Fruit fly (Drosophila melanogaster) whole organism, embryonic: Measurements from ENCODE around the gene cysu.

Experiments
- B-H1 ChIP-seq: fragments of 200-800 bp; sonication (Bioruptor generic); IDR thresholded peaks from 3 replicates; pipeline ENCODE4 v1.3.6; 2022; ENCODE audit warnings: missing biosample characterization, missing genetic modification characterization
- BtbVII ChIP-seq: fragments of 200-800 bp; sonication (Bioruptor generic); optimal IDR thresholded peaks from 3 replicates; lab custom pipeline; 2017; ENCODE audit warnings: missing biosample characterization, mild to moderate bottlenecking, missing genetic modification characterization
- CG10147 ChIP-seq: fragments of 200-800 bp; sonication (Bioruptor generic); optimal IDR thresholded peaks from 2 replicates; lab custom pipeline; 2019; ENCODE audit warnings: missing biosample characterization, mild to moderate bottlenecking, missing genetic modification characterization, moderate library complexity
- CG10274 ChIP-seq: fragments of 200-800 bp; sonication (Bioruptor generic); optimal IDR thresholded peaks from 3 replicates; lab custom pipeline; 2017; ENCODE audit warnings: missing biosample characterization, mild to moderate bottlenecking, missing genetic modification characterization
- CG13296 ChIP-seq: fragments of 200-800 bp; sonication (Bioruptor generic); optimal IDR thresholded peaks from 3 replicates; lab custom pipeline; 2018; ENCODE audit warnings: missing biosample characterization, mild to moderate bottlenecking, missing genetic modification characterization
- CG13624 ChIP-seq: fragments of 200-800 bp; sonication (Bioruptor generic); optimal IDR thresholded peaks from 2 replicates; lab custom pipeline; 2016; ENCODE audit warnings: missing biosample characterization, missing genetic modification characterization
- CG16813 ChIP-seq: fragments of 200-800 bp; sonication (Bioruptor generic); IDR thresholded peaks from 3 replicates; pipeline ENCODE4 v1.3.6; 2022; ENCODE audit warnings: missing biosample characterization, missing genetic modification characterization; ENCODE audit not compliant: partially characterized antibody
- CG17328 ChIP-seq: fragments of 200-800 bp; sonication (Bioruptor generic); IDR thresholded peaks from 2 replicates; pipeline ENCODE4 v1.3.6; 2022; ENCODE audit warnings: missing biosample characterization, missing genetic modification characterization
- CG17612 ChIP-seq: fragments of 200-800 bp; sonication (Bioruptor generic); IDR thresholded peaks from 2 replicates; pipeline ENCODE4 v1.3.6; 2022; ENCODE audit warnings: missing biosample characterization, missing genetic modification characterization
- CG17912 ChIP-seq: fragments of 200-800 bp; sonication (Bioruptor generic); optimal IDR thresholded peaks from 2 replicates; lab custom pipeline; 2018; ENCODE audit warnings: missing biosample characterization, mild to moderate bottlenecking, missing genetic modification characterization
- CG1792 ChIP-seq: fragments of 200-800 bp; sonication (Bioruptor generic); optimal IDR thresholded peaks from 2 replicates; lab custom pipeline; 2016; ENCODE audit warnings: missing biosample characterization, missing genetic modification characterization
- CG32772 ChIP-seq: fragments of 200-800 bp; sonication (Bioruptor generic); IDR thresholded peaks from 2 replicates; pipeline ENCODE4 v1.3.6; 2022; ENCODE audit warnings: missing biosample characterization, missing genetic modification characterization
- CG33557 ChIP-seq: fragments of 200-800 bp; sonication (Bioruptor generic); optimal IDR thresholded peaks from 2 replicates; lab custom pipeline; 2019; ENCODE audit warnings: missing biosample characterization, mild to moderate bottlenecking, missing genetic modification characterization, moderate library complexity
- CG34422 ChIP-seq: fragments of 200-800 bp; sonication (Bioruptor generic); IDR thresholded peaks from 3 replicates; pipeline ENCODE4 v1.3.6; 2022; ENCODE audit warnings: missing biosample characterization, missing genetic modification characterization
- CG4282 ChIP-seq: fragments of 200-800 bp; sonication (Bioruptor generic); optimal IDR thresholded peaks from 2 replicates; lab custom pipeline; 2016; ENCODE audit warnings: missing biosample characterization, missing genetic modification characterization
- CG4360 ChIP-seq: fragments of 200-800 bp; sonication (Bioruptor generic); IDR thresholded peaks from 2 replicates; pipeline ENCODE4 v1.3.6; 2022; ENCODE audit warnings: missing biosample characterization, missing genetic modification characterization
- CG43689 ChIP-seq: fragments of 200-800 bp; sonication (Bioruptor generic); IDR thresholded peaks from 2 replicates; pipeline ENCODE4 v1.3.6; 2022; ENCODE audit warnings: missing biosample characterization, missing genetic modification characterization
- CG4854 ChIP-seq: fragments of 200-800 bp; sonication (Bioruptor generic); optimal IDR thresholded peaks from 2 replicates; lab custom pipeline; 2016; ENCODE audit warnings: missing biosample characterization, missing genetic modification characterization, inconsistent platforms
- CG9437 ChIP-seq: fragments of 200-800 bp; sonication (Bioruptor generic); optimal IDR thresholded peaks from 2 replicates; lab custom pipeline; 2018; ENCODE audit warnings: missing biosample characterization, mild to moderate bottlenecking, missing genetic modification characterization
- Chrac-16 ChIP-seq: fragments of 200-800 bp; sonication (Bioruptor generic); optimal IDR thresholded peaks from 3 replicates; lab custom pipeline; 2016; ENCODE audit warnings: missing biosample characterization, missing genetic modification characterization
- D19A ChIP-seq: fragments of 200-800 bp; optimal IDR thresholded peaks from 3 replicates; lab custom pipeline; 2019; ENCODE audit warnings: missing biosample characterization, mild to moderate bottlenecking, missing genetic modification characterization, moderate library complexity
- D19B ChIP-seq: fragments of 200-800 bp; sonication (Bioruptor generic); optimal IDR thresholded peaks from 2 replicates; lab custom pipeline; 2017; ENCODE audit warnings: missing biosample characterization, mild to moderate bottlenecking, missing genetic modification characterization
- Drgx ChIP-seq: fragments of 200-800 bp; sonication (Bioruptor generic); IDR thresholded peaks from 2 replicates; pipeline ENCODE4 v1.3.6; 2022; ENCODE audit warnings: missing biosample characterization, missing genetic modification characterization
- E2f1 ChIP-seq: fragments of 200-800 bp; sonication (Bioruptor generic); IDR thresholded peaks from 2 replicates; pipeline ENCODE4 v1.3.6; 2022; ENCODE audit warnings: missing biosample characterization, missing genetic modification characterization
- Hr39 ChIP-seq: fragments of >200 bp; optimal IDR thresholded peaks from 2 replicates; lab custom pipeline; 2017
- Hr51 ChIP-seq, 2 experiments: fragments of 200-800 bp; sonication (Bioruptor generic); optimal IDR thresholded peaks; 2 replicates in 1 of 2; 3 replicates in 1 of 2; lab custom pipeline; 2016 to 2018; ENCODE audit warnings: missing biosample characterization in 2 of 2, missing genetic modification characterization in 2 of 2, mild to moderate bottlenecking in 1 of 2, moderate library complexity in 1 of 2
- Med ChIP-seq: fragments of 200-800 bp; sonication (Bioruptor generic); peaks from one replicate; lab custom pipeline; 2016; ENCODE audit warnings: missing biosample characterization, missing genetic modification characterization, mild to moderate bottlenecking, inconsistent platforms, moderate library complexity
- Nf-YB ChIP-seq: fragments of 200-800 bp; sonication (Bioruptor generic); optimal IDR thresholded peaks from 3 replicates; lab custom pipeline; 2019; ENCODE audit warnings: missing biosample characterization, mild to moderate bottlenecking, missing genetic modification characterization, moderate library complexity
- Oli ChIP-seq: fragments of 200-800 bp; sonication (Bioruptor generic); optimal IDR thresholded peaks from 2 replicates; lab custom pipeline; 2018; ENCODE audit warnings: missing biosample characterization, mild to moderate bottlenecking, missing genetic modification characterization, moderate library complexity
- Ptx1 ChIP-seq: fragments of 200-800 bp; sonication (Bioruptor generic); IDR thresholded peaks from 2 replicates; pipeline ENCODE4 v1.3.6; 2022; ENCODE audit warnings: missing biosample characterization, missing genetic modification characterization
- Rfx ChIP-seq: fragments of 200-800 bp; sonication (Bioruptor generic); IDR thresholded peaks from 2 replicates; pipeline ENCODE4 v1.3.6; 2022; ENCODE audit warnings: missing biosample characterization, missing genetic modification characterization
- Vsx1 ChIP-seq: fragments of 200-800 bp; sonication (Bioruptor generic); optimal IDR thresholded peaks from 2 replicates; lab custom pipeline; 2017; ENCODE audit warnings: missing biosample characterization, mild to moderate bottlenecking, missing genetic modification characterization, missing genetic modification reagents
- Xbp1 ChIP-seq: fragments of 200-800 bp; sonication (Bioruptor generic); optimal IDR thresholded peaks from 3 replicates; lab custom pipeline; 2016; ENCODE audit warnings: missing biosample characterization, mild to moderate bottlenecking, missing genetic modification characterization
- ab ChIP-seq: fragments of 200-800 bp; sonication (Bioruptor generic); optimal IDR thresholded peaks from 2 replicates; lab custom pipeline; 2016; ENCODE audit warnings: missing biosample characterization, missing genetic modification characterization
- chn ChIP-seq: fragments of 200-800 bp; sonication (Bioruptor generic); optimal IDR thresholded peaks from 2 replicates; lab custom pipeline; 2016; ENCODE audit warnings: missing biosample characterization, missing genetic modification characterization
- emc ChIP-seq: fragments of 200-800 bp; sonication (Bioruptor generic); optimal IDR thresholded peaks from 2 replicates; lab custom pipeline; 2016; ENCODE audit warnings: missing biosample characterization, missing genetic modification characterization
- eve ChIP-seq, 2 experiments: fragments of >200 bp; optimal IDR thresholded peaks; 2 replicates each; lab custom pipeline; 2017; ENCODE audit warnings: missing biosample characterization in 2 of 2, missing genetic modification characterization in 2 of 2
- fd3F ChIP-seq: fragments of 200-800 bp; sonication (Bioruptor generic); optimal IDR thresholded peaks from 2 replicates; lab custom pipeline; 2018; ENCODE audit warnings: missing biosample characterization, mild to moderate bottlenecking, missing genetic modification characterization, moderate library complexity
- grau ChIP-seq: fragments of 200-800 bp; optimal IDR thresholded peaks from 3 replicates; lab custom pipeline; 2019; ENCODE audit warnings: missing biosample characterization, mild to moderate bottlenecking, missing genetic modification characterization, moderate library complexity
- grn ChIP-seq: fragments of 200-800 bp; sonication (Bioruptor generic); optimal IDR thresholded peaks from 3 replicates; lab custom pipeline; 2017; ENCODE audit warnings: missing biosample characterization, missing genetic modification characterization
- odd ChIP-seq: fragments of 200-800 bp; sonication (Bioruptor generic); optimal IDR thresholded peaks from 2 replicates; lab custom pipeline; 2017; ENCODE audit warnings: missing biosample characterization, mild to moderate bottlenecking, missing genetic modification characterization
- phol ChIP-seq: fragments of 200-800 bp; sonication (Bioruptor generic); optimal IDR thresholded peaks from 3 replicates; lab custom pipeline; 2018; ENCODE audit warnings: missing biosample characterization, mild to moderate bottlenecking, missing genetic modification characterization, moderate library complexity
- run ChIP-seq: fragments of 200-800 bp; sonication (Bioruptor generic); optimal IDR thresholded peaks from 3 replicates; lab custom pipeline; 2018; ENCODE audit warnings: missing biosample characterization, mild to moderate bottlenecking, missing genetic modification characterization
- sc ChIP-seq, 3 experiments: fragments of >200 bp in 2 of 3; fragments of 200-800 bp in 1 of 3; sonication (Bioruptor generic) in 1 of 3; optimal IDR thresholded peaks; 2 replicates in 2 of 3; 3 replicates in 1 of 3; lab custom pipeline; 2017; ENCODE audit warnings: mild to moderate bottlenecking in 1 of 3, missing biosample characterization in 1 of 3, missing genetic modification characterization in 1 of 3, missing genetic modification reagents in 1 of 3
- slou ChIP-seq: fragments of 200-800 bp; sonication (Bioruptor generic); optimal IDR thresholded peaks from 3 replicates; lab custom pipeline; 2016; ENCODE audit warnings: missing biosample characterization, missing genetic modification characterization
- sna ChIP-seq: fragments of 200-800 bp; sonication (Bioruptor generic); IDR thresholded peaks from 2 replicates; pipeline ENCODE4 v1.3.6; 2022; ENCODE audit warnings: missing biosample characterization, missing genetic modification characterization; ENCODE audit not compliant: partially characterized antibody
- so ChIP-seq: fragments of 200-800 bp; sonication (Bioruptor generic); IDR thresholded peaks from 3 replicates; pipeline ENCODE4 v1.3.6; 2022; ENCODE audit warnings: missing biosample characterization, missing genetic modification characterization
- unc-4 ChIP-seq: fragments of 200-800 bp; sonication (Bioruptor generic); IDR thresholded peaks from 2 replicates; pipeline ENCODE4 v1.3.6; 2022; ENCODE audit warnings: missing biosample characterization, missing genetic modification characterization; ENCODE audit not compliant: partially characterized antibody
- zfh1 ChIP-seq: fragments of 200-800 bp; sonication (Bioruptor generic); IDR thresholded peaks from 3 replicates; pipeline ENCODE4 v1.3.6; 2022; ENCODE audit warnings: missing biosample characterization, missing genetic modification characterization

Gene cysu

DNA sequence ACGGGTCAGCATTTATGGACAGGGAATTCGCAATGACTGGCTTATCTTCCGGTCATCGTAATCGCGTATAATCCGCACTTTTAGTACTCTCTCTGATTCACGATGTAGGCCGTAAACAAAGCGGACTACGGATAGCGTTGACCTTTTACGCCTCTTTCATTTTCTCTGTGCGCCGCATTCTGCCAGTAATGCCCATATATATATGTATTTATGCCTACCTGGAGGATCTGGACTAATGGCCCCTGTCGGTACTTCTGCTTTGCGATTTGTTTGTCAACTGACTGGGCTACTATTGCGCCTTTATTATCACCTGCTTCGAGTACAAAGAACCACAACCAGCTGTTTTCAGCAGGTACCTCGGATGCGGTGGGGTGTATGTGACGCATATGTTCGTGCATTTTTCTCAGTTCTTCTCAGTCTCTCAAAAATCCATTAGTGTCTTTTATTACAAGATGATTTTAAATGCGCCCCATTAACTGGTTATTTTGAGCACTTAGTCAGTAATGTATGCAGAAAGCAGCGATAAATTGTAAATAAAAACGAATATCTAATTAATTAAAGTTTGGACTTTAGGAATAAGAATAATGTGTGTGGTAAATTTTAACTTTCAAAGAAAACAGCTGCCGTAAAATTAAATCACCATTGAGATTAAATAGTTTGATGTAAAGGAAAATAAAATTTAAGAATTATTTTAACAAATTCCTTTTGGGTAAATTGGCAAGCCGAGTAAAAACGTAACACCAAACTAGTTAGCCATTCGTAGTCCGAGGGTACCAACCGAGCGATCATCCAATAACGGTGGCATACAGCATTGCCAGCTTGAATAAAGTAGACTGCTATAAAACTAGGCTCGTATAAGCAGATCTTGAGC, 31.0 kb upstream of the cysu start, which contains the start of gene CREG (continued):
- TF ChIP-seq chn (GFP tag; lab: Kevin White, UChicago) (peak; percentile 0), E2f1 (GFP tag; lab: Robert Waterston, UW) (peak; percentile 29; the same call in 1 of the 2 replicates), so (no peak), CG13624 (GFP tag; lab: Kevin White, UChicago) (no peak), CG10274 (GFP tag; lab: Kevin White, UChicago) (peak; percentile 1), CG9437 (GFP tag; lab: Kevin White, UChicago) (peak; percentile 47), grn (peak; percentile 35), CG43689 (no peak), BtbVII (GFP tag; lab: Kevin White, UChicago) (peak; percentile 15), sc (optimal IDR thresholded peaks at IDR 0.05; lab: Kevin White, UChicago) (no peak), sc (GFP tag; optimal IDR thresholded peaks at IDR 0.05; lab: Kevin White, UChicago) (peak; percentile 35), CG17612 (GFP tag; lab: Robert Waterston, UW) (no peak), sna (GFP tag; lab: Robert Waterston, UW) (no peak), Hr39 (lab: Kevin White, UChicago) (no peak), phol (tag; lab: Kevin White, UChicago) (peak; percentile 17), unc-4 (no peak), B-H1 (GFP tag; lab: Robert Waterston, UW) (no peak), CG1792 (GFP tag; lab: Kevin White, UChicago) (no peak), CG32772 (GFP tag; lab: Robert Waterston, UW) (no peak), Rfx (GFP tag; lab: Robert Waterston, UW) (0 out of 2 replicates have a peak, but pooled peaks have one; percentile 4), Hr51 (GFP tag; optimal IDR thresholded peaks at IDR 0.05; lab: Kevin White, UChicago) (peak in 1 of 2 experiments; percentile 15), run (tag; lab: Kevin White, UChicago) (no peak), slou (no peak), D19B (peak; percentile 96), D19A (peak; percentile 21), Oli (tag; lab: Kevin White, UChicago) (peak; percentile 16), CG4282 (GFP tag; lab: Kevin White, UChicago) (no peak), Chrac-16 (GFP tag; lab: Kevin White, UChicago) (peak; percentile 3), fd3F (GFP tag; lab: Kevin White, UChicago) (no peak), ab (GFP tag; lab: Kevin White, UChicago) (no peak), zfh1 (0 out of 3 replicates have a peak, but pooled peaks have one; percentile 38), CG33557 (peak; percentile 9), CG17328 (GFP tag; lab: Robert Waterston, UW) (no peak), Nf-YB (no peak), Vsx1 (GFP tag; lab: Kevin White, UChicago) (no peak), Ptx1 (GFP tag; lab: Robert Waterston, UW) (0 out of 2 replicates have a peak, but pooled peaks have one; percentile 31), CG4854 (no peak), CG13296 (GFP tag; lab: Kevin White, UChicago) (no peak), emc (no peak), eve (GFP tag; optimal IDR thresholded peaks at IDR 0.05; lab: Kevin White, UChicago) (peak in 1 of 2 experiments; percentile 13), odd (GFP tag; lab: Kevin White, UChicago) (no peak), Med (GFP tag; lab: Kevin White, UChicago) (peak; percentile 71), grau (tag; lab: Kevin White, UChicago) (peak; percentile 40), CG34422 (GFP tag; lab: Robert Waterston, UW) (no peak), CG10147 (GFP tag; lab: Kevin White, UChicago) (no peak), CG17912 (GFP tag; lab: Kevin White, UChicago) (no peak), CG4360 (GFP tag; lab: Robert Waterston, UW) (no peak), CG16813 (GFP tag; lab: Robert Waterston, UW) (no peak), Xbp1 (peak; percentile 10), Drgx (GFP tag; lab: Robert Waterston, UW) (0 out of 2 replicates have a peak, but pooled peaks have one; percentile 14)
